Worm (Caenorhabditis elegans): ENCODE data around the gene F29F11.20.
A peak's percentile ranks its signal among the peaks of the same experiment; 100 is the strongest.

F29F11.20 gene

DNA sequence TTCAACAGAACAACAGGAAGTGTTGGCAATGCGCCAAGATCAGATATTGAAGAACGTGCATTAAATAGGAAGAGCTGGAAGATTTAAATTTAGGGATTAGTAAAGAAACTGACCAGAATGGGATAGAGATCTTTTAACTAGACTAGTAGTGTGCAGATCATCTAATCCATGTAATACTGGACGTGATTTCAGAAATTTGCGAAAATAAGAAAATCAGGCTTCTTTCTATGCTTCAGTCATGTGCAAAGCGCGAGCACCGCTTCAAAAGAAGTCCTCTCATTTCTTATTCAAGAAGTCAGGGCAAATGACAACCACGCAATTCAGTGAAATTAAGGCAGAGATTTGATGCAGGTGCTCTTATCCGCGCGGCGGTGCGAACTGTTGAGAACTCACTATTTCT, 30.3 kb downstream of the F29F11.20 start:
- TF ChIP-seq mab-5 (tag; optimal IDR thresholded peaks at IDR 0.05): no peak
- no peak for TF ChIP-seq nhr-237 (tag; optimal IDR thresholded peaks at IDR 0.05)
- no peak for TF ChIP-seq C34F6.9 (tag; optimal IDR thresholded peaks at IDR 0.05)
- TF ChIP-seq blmp-1 (tag; optimal IDR thresholded peaks at IDR 0.05; ENCODE audit: insufficient read depth): no peak
- TF ChIP-seq ama-1 (optimal IDR thresholded peaks at IDR 0.05): no peak
- TF ChIP-seq peb-1 (tag; optimal IDR thresholded peaks at IDR 0.05): no peak
- no peak for TF ChIP-seq unc-39 (tag; optimal IDR thresholded peaks at IDR 0.05)
- no peak for TF ChIP-seq zag-1 (tag; optimal IDR thresholded peaks at IDR 0.05)
- TF ChIP-seq egl-27 (tag; optimal IDR thresholded peaks at IDR 0.05): no peak

DNA sequence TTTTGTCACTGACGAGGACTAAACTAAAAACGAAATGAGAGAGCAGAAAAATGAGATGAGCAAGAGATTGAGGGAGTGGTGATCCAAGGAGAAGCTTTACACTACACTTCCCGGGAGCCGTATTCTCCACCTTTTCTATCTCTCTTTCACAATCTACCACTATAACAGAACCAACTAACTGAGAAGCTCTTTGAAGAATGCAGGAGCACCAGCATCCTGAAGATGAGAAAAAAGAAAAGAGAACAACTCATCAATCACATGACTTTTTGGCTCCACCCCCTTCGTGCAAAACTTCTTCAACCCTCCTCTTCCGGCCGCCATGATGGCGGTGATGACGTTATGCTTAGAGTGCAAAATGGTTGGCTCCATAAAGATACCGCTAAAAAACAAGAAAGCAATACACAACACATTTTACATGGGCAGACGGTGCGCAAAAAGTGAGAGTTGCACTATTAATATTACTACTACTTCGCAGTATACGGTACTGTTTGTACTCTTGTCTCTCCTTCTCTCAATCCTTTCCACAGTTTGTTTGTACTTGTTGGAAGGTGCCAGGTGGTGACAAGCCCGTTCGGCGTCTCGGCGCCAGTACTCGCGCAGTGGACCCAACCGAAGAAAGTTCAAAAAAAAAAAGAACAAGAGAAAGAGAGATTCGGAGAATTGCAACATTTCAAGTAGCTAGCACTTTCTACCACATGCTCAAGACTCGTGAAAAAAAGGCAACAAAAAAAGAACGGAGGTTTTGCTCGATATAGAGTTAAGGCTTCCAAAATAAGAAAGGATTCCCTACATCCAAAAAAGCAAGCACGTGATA, 31.5 kb downstream of the F29F11.20 start:
- TF ChIP-seq unc-55 (GFP tag; optimal IDR thresholded peaks at IDR 0.05) (peak; percentile 47), nhr-77 (tag; optimal IDR thresholded peaks at IDR 0.05) (no peak), sma-9 (GFP tag; optimal IDR thresholded peaks at IDR 0.05) (peak; percentile 54), sma-9 (tag; optimal IDR thresholded peaks at IDR 0.05) (no peak), ama-1 (optimal IDR thresholded peaks at IDR 0.05) (peak; percentile 52), mab-5 (tag; optimal IDR thresholded peaks at IDR 0.05) (peak; percentile 19), mdl-1 (tag; optimal IDR thresholded peaks at IDR 0.05) (peak in 1 of 2 experiments; percentile 16), C34F6.9 (tag; optimal IDR thresholded peaks at IDR 0.05) (peak; percentile 35), lsy-2 (tag; optimal IDR thresholded peaks at IDR 0.05) (no peak), nhr-129 (tag; optimal IDR thresholded peaks at IDR 0.05) (peak; percentile 64), egl-27 (tag; optimal IDR thresholded peaks at IDR 0.05) (peak; percentile 73), F13H6.1 (tag; optimal IDR thresholded peaks at IDR 0.05) (peak; percentile 51), crh-2 (tag; optimal IDR thresholded peaks at IDR 0.05) (peak; percentile 19), blmp-1 (tag; optimal IDR thresholded peaks at IDR 0.05; ENCODE audit: insufficient read depth) (peak; percentile 53), fos-1 (tag; optimal IDR thresholded peaks at IDR 0.05) (peak; percentile 32), unc-62 (GFP tag; optimal IDR thresholded peaks at IDR 0.05) (peak; percentile 50), lin-11 (tag; optimal IDR thresholded peaks at IDR 0.05) (no peak)

DNA sequence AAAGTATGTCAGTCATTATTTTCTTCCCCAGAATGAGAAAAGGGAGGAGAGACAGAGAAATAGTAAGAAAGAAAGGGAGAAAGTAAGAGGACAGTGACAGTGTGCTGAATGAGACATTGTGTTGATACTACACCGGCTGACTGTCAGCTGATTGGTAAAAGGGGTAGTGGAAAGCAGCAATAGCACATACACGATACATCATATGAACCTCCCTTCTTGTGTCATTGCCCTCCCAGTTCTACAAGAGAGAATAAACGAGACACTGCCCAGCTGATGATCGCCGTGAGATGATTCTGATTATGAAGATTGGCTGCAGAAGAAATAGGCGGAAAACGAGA, 32.1 kb downstream of the F29F11.20 start:
- no peak for TF ChIP-seq unc-62 (GFP tag; optimal IDR thresholded peaks at IDR 0.05)
- TF ChIP-seq crh-2 (tag; optimal IDR thresholded peaks at IDR 0.05): peak; percentile 65
- no peak for TF ChIP-seq nhr-77 (tag; optimal IDR thresholded peaks at IDR 0.05)
- no peak for TF ChIP-seq ztf-1 (GFP tag; conservative IDR thresholded peaks at IDR 0.05)
- peak; percentile 94 for TF ChIP-seq Y55F3AM.14 (GFP tag; optimal IDR thresholded peaks at IDR 0.05)
- TF ChIP-seq gmeb-1 (tag; optimal IDR thresholded peaks at IDR 0.05): peak; percentile 41
- no peak for TF ChIP-seq unc-39 (tag; optimal IDR thresholded peaks at IDR 0.05)
- no peak for TF ChIP-seq nhr-12 (tag; optimal IDR thresholded peaks at IDR 0.05)
- TF ChIP-seq F13H6.1 (tag; optimal IDR thresholded peaks at IDR 0.05): peak; percentile 49
- peak; percentile 90 for TF ChIP-seq nhr-25 (tag; optimal IDR thresholded peaks at IDR 0.05)
- no peak for TF ChIP-seq nhr-10 (tag; optimal IDR thresholded peaks at IDR 0.05)
- TF ChIP-seq ztf-11 (tag; optimal IDR thresholded peaks at IDR 0.05): no peak
- peak in 1 of 2 experiments; percentile 44 for TF ChIP-seq lsy-2 (tag; optimal IDR thresholded peaks at IDR 0.05)
- peak; percentile 93 for TF ChIP-seq sma-9 (GFP tag; optimal IDR thresholded peaks at IDR 0.05)
- no peak for TF ChIP-seq sma-9 (tag; optimal IDR thresholded peaks at IDR 0.05)
- TF ChIP-seq zag-1 (tag; optimal IDR thresholded peaks at IDR 0.05): no peak
- no peak for TF ChIP-seq ZK546.5 (tag; optimal IDR thresholded peaks at IDR 0.05)
- peak; percentile 9 for TF ChIP-seq skn-1 (tag; optimal IDR thresholded peaks at IDR 0.05)
- TF ChIP-seq lin-39 (tag; optimal IDR thresholded peaks at IDR 0.05): no peak
- TF ChIP-seq dmd-4 (tag; optimal IDR thresholded peaks at IDR 0.05): no peak
- TF ChIP-seq sma-3 (GFP tag; optimal IDR thresholded peaks at IDR 0.05): peak; percentile 87
- no peak for TF ChIP-seq nhr-23 (tag; optimal IDR thresholded peaks at IDR 0.05)
- no peak for TF ChIP-seq nhr-237 (tag; optimal IDR thresholded peaks at IDR 0.05)
- TF ChIP-seq nhr-21 (tag; optimal IDR thresholded peaks at IDR 0.05): peak; percentile 81
- TF ChIP-seq aly-2 (tag; optimal IDR thresholded peaks at IDR 0.05): no peak
- no peak for TF ChIP-seq alr-1 (tag; optimal IDR thresholded peaks at IDR 0.05)
- TF ChIP-seq R02D3.7 (tag; optimal IDR thresholded peaks at IDR 0.05): no peak
- TF ChIP-seq elt-1 (tag; optimal IDR thresholded peaks at IDR 0.05): no peak
- TF ChIP-seq blmp-1 (tag; optimal IDR thresholded peaks at IDR 0.05; ENCODE audit: insufficient read depth): peak; percentile 93
- no peak for TF ChIP-seq ztf-4 (tag; optimal IDR thresholded peaks at IDR 0.05)
- peak; percentile 73 for TF ChIP-seq C34F6.9 (tag; optimal IDR thresholded peaks at IDR 0.05)
- no peak for TF ChIP-seq unc-55 (GFP tag; optimal IDR thresholded peaks at IDR 0.05)
- peak; percentile 43 for TF ChIP-seq fos-1 (tag; optimal IDR thresholded peaks at IDR 0.05)
- TF ChIP-seq nhr-129 (tag; optimal IDR thresholded peaks at IDR 0.05): peak; percentile 97
- TF ChIP-seq sem-4 (tag; optimal IDR thresholded peaks at IDR 0.05): peak; percentile 27
- no peak for TF ChIP-seq egl-27 (tag; optimal IDR thresholded peaks at IDR 0.05)
- peak; percentile 52 for TF ChIP-seq nhr-6 (tag; optimal IDR thresholded peaks at IDR 0.05)
- peak in 1 of 2 experiments; percentile 76 for TF ChIP-seq mdl-1 (tag; optimal IDR thresholded peaks at IDR 0.05)
- TF ChIP-seq ama-1 (optimal IDR thresholded peaks at IDR 0.05): peak; percentile 67
- TF ChIP-seq ceh-82 (tag; optimal IDR thresholded peaks at IDR 0.05): no peak
- no peak for TF ChIP-seq mbf-1 (tag; optimal IDR thresholded peaks at IDR 0.05)
- peak; percentile 15 for TF ChIP-seq ceh-16 (tag; optimal IDR thresholded peaks at IDR 0.05)
